Fruit fly (Drosophila melanogaster): ENCODE data around the gene spas.

DNA sequence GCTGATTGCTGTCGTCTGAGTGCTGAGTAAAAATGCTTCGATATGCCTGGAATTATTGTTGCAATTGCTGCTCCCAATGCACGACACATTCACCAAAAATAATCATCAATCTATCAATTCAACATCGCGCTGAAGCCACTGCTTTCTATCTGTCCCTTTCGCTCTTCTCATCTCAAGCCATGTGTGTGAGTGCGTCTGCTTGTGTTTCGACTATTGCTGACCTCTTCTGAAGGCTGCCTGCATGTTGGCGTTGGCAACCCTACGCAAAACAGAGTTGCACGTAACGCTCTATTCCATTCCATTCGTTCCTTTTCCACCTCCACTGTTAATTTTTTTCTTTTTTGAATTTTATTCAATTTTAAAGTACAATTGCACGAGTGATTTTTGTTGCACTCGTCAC is 27.7 kb downstream of the spas start:
- no peak for TF ChIP-seq CG8478 (optimal IDR thresholded peaks at IDR 0.05)
- no peak for TF ChIP-seq CTCF (optimal IDR thresholded peaks at IDR 0.05)

All from S2 (cell line).